Fruit fly (Drosophila melanogaster): ENCODE data around the gene eIF1A.

Gene eIF1A

DNA sequence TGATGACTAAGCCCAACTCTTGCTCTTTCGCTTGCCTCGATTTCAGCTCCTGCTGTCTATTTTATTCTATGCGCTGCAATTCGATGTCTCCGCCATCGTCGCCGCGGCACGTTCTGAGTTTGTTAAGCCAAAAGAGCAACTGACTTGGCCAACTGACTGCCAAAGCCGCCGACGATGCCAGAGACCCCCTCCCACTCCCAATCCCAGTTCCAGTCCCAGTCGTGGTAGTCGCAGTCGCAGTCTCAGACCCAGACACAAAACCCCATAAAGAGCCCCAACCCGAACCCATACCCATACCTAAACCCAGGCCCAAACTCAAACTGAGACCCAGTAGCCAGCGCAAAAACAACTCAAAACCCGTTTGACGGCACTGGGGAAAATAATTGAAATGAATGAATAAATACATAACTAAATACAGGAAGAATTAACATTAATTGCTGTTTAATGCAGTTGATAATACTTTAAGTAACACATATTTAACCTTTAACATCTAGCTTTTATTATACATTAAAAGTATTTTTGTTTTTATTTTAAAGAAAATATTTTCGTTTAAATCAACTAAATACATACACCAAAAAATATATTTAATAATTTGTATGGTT, 36.4 kb downstream of the eIF1A start (continued):
- TF ChIP-seq CG14710 (tag; optimal IDR thresholded peaks at IDR 0.05) = no peak
- no peak for TF ChIP-seq kah (GFP tag; optimal IDR thresholded peaks at IDR 0.05)
- no peak for TF ChIP-seq Max (GFP tag; optimal IDR thresholded peaks at IDR 0.05)
- peak; percentile 37; the same call in 2 of the 3 replicates for TF ChIP-seq tgo (GFP tag; IDR thresholded peaks at IDR 0.05)
- TF ChIP-seq Vsx1 (GFP tag; optimal IDR thresholded peaks at IDR 0.05) = no peak
- TF ChIP-seq dan (GFP tag; IDR thresholded peaks at IDR 0.05) = no peak
- TF ChIP-seq Dip2 (GFP tag; IDR thresholded peaks at IDR 0.05) = no peak
- TF ChIP-seq C15 (GFP tag; IDR thresholded peaks at IDR 0.05) = no peak
- no peak for TF ChIP-seq CG4328 (GFP tag; optimal IDR thresholded peaks at IDR 0.05)
- TF ChIP-seq CG8478 (optimal IDR thresholded peaks at IDR 0.05) = no peak
- TF ChIP-seq Taf1 (GFP tag; IDR thresholded peaks at IDR 0.05) = no peak
- no peak for TF ChIP-seq CG10274 (GFP tag; optimal IDR thresholded peaks at IDR 0.05)
- TF ChIP-seq CG13424 (tag; optimal IDR thresholded peaks at IDR 0.05) = no peak
- no peak for TF ChIP-seq CG12071 (GFP tag; optimal IDR thresholded peaks at IDR 0.05)
- no peak for TF ChIP-seq B-H1 (GFP tag; IDR thresholded peaks at IDR 0.05)
- TF ChIP-seq gce (GFP tag; IDR thresholded peaks at IDR 0.05) = no peak
- no peak for TF ChIP-seq Ssrp (tag; optimal IDR thresholded peaks at IDR 0.05)
- no peak for TF ChIP-seq NfI (GFP tag; optimal IDR thresholded peaks at IDR 0.05)
- TF ChIP-seq H15 (GFP tag; IDR thresholded peaks at IDR 0.05) = no peak
- no peak for TF ChIP-seq ham (GFP tag; IDR thresholded peaks at IDR 0.05)
- no peak for TF ChIP-seq yki (optimal IDR thresholded peaks at IDR 0.05)
- TF ChIP-seq sisA (GFP tag; IDR thresholded peaks at IDR 0.05) = no peak
- no peak for TF ChIP-seq Usf (GFP tag; optimal IDR thresholded peaks at IDR 0.05)
- 0 out of 3 replicates have a peak, but pooled peaks have one; percentile 41 for TF ChIP-seq otp (GFP tag; IDR thresholded peaks at IDR 0.05)
- no peak for TF ChIP-seq Doc2 (GFP tag; IDR thresholded peaks at IDR 0.05)
- no peak for TF ChIP-seq Hand (GFP tag; optimal IDR thresholded peaks at IDR 0.05)
- TF ChIP-seq usp (GFP tag; optimal IDR thresholded peaks at IDR 0.05) = no peak
- TF ChIP-seq CG12104 (GFP tag; optimal IDR thresholded peaks at IDR 0.05) = no peak
- no peak for TF ChIP-seq run (tag; optimal IDR thresholded peaks at IDR 0.05)
- TF ChIP-seq CHES-1-like (GFP tag; optimal IDR thresholded peaks at IDR 0.05) = no peak
- peak; percentile 17 for TF ChIP-seq CG10209 (GFP tag; optimal IDR thresholded peaks at IDR 0.05)
- no peak for TF ChIP-seq twi (tag; optimal IDR thresholded peaks at IDR 0.05)
- TF ChIP-seq zen (tag; optimal IDR thresholded peaks at IDR 0.05) = no peak
- TF ChIP-seq ab (GFP tag; optimal IDR thresholded peaks at IDR 0.05) = no peak
- TF ChIP-seq org-1 (GFP tag; optimal IDR thresholded peaks at IDR 0.05) = no peak
- TF ChIP-seq Lpt (GFP tag; optimal IDR thresholded peaks at IDR 0.05) = no peak
- no peak for TF ChIP-seq Camta (GFP tag; optimal IDR thresholded peaks at IDR 0.05)
- no peak for TF ChIP-seq Sox100B (GFP tag; optimal IDR thresholded peaks at IDR 0.05)
- TF ChIP-seq gfzf (GFP tag; optimal IDR thresholded peaks at IDR 0.05) = no peak
- no peak for TF ChIP-seq HLH3B (GFP tag; IDR thresholded peaks at IDR 0.05)
- no peak; the same call in none of the 3 replicates for TF ChIP-seq CG17361 (GFP tag; IDR thresholded peaks at IDR 0.05)
- TF ChIP-seq Oli (tag; optimal IDR thresholded peaks at IDR 0.05) = peak; percentile 17
- no peak for TF ChIP-seq pita (GFP tag; optimal IDR thresholded peaks at IDR 0.05)
- no peak for TF ChIP-seq CG17186 (GFP tag; optimal IDR thresholded peaks at IDR 0.05)
- TF ChIP-seq Nf-YA (GFP tag; IDR thresholded peaks at IDR 0.05) = no peak
- peak; percentile 3 for TF ChIP-seq CG2120 (GFP tag; optimal IDR thresholded peaks at IDR 0.05)
- TF ChIP-seq corto (GFP tag; optimal IDR thresholded peaks at IDR 0.05) = no peak
- no peak for TF ChIP-seq CG3995 (GFP tag; optimal IDR thresholded peaks at IDR 0.05)
- no peak for TF ChIP-seq CG9727 (GFP tag; optimal IDR thresholded peaks at IDR 0.05)
- no peak for TF ChIP-seq Hr39 (optimal IDR thresholded peaks at IDR 0.05)
- TF ChIP-seq Bgb (GFP tag; IDR thresholded peaks at IDR 0.05; ENCODE audit: partially characterized antibody) = peak; percentile 29; the same call in 1 of the 2 replicates
- TF ChIP-seq gcm (GFP tag; optimal IDR thresholded peaks at IDR 0.05) = no peak
- TF ChIP-seq CG14667 (GFP tag; IDR thresholded peaks at IDR 0.05) = no peak
